2 fruit fly cellular contexts compared by ENCODE assay signal in genomic region chrX:12248836-12249235, dm6.
TF ChIP-seq lines count a peak whose summit lies in the region.

No protein-coding gene starts in this region.

TF ChIP-seq in whole organism, embryonic, 481 proteins besides CTCF, POLR2A, EP300 and RAD21 (continued from another document and continues in another):
- TF ChIP-seq Mad (GFP tag; optimal IDR thresholded peaks at IDR 0.05; lab: Kevin White, UChicago) (no peak), salm (tag; optimal IDR thresholded peaks at IDR 0.05; lab: Kevin White, UChicago) (no peak), pan (optimal IDR thresholded peaks at IDR 0.05; lab: Kevin White, UChicago) (no peak), pan (GFP tag; optimal IDR thresholded peaks at IDR 0.05 in 1 of 2, IDR thresholded peaks at IDR 0.05 in 1 of 2) (peak in 1 of 2 experiments; percentile 35), Drgx (GFP tag; IDR thresholded peaks at IDR 0.05; lab: Robert Waterston, UW) (no peak), Mes4 (GFP tag; optimal IDR thresholded peaks at IDR 0.05; lab: Kevin White, UChicago) (peak; percentile 35), Hr51 (GFP tag; optimal IDR thresholded peaks at IDR 0.05; lab: Kevin White, UChicago) (peak in 1 of 2 experiments; percentile 44), CG14710 (tag; optimal IDR thresholded peaks at IDR 0.05; lab: Kevin White, UChicago) (peak; percentile 48), ci (GFP tag; IDR thresholded peaks at IDR 0.05; lab: Robert Waterston, UW) (peak; percentile 55; the same call in 1 of the 3 replicates), CG12071 (GFP tag; optimal IDR thresholded peaks at IDR 0.05; lab: Kevin White, UChicago) (peak; percentile 16), gcm (GFP tag; optimal IDR thresholded peaks at IDR 0.05; lab: Kevin White, UChicago) (peak; percentile 32), Oli (tag; optimal IDR thresholded peaks at IDR 0.05; lab: Kevin White, UChicago) (peak; percentile 55), CG2712 (tag; optimal IDR thresholded peaks at IDR 0.05; lab: Kevin White, UChicago) (peak; percentile 68), GATAe (GFP tag; conservative IDR thresholded peaks at IDR 0.05; lab: Robert Waterston, UW) (no peak), lilli (GFP tag; optimal IDR thresholded peaks at IDR 0.05; lab: Kevin White, UChicago) (peak; percentile 18), CG13624 (GFP tag; optimal IDR thresholded peaks at IDR 0.05; lab: Kevin White, UChicago) (no peak), CG13424 (tag; optimal IDR thresholded peaks at IDR 0.05; lab: Kevin White, UChicago) (peak; percentile 49), HLH54F (GFP tag; optimal IDR thresholded peaks at IDR 0.05; lab: Kevin White, UChicago) (no peak), CG6854 (GFP tag; optimal IDR thresholded peaks at IDR 0.05; lab: Kevin White, UChicago) (no peak), CG15601 (tag; optimal IDR thresholded peaks at IDR 0.05; lab: Kevin White, UChicago) (peak; percentile 32), amos (GFP tag; IDR thresholded peaks at IDR 0.05; lab: Robert Waterston, UW; ENCODE audit: partially characterized antibody) (no peak), CG11247 (GFP tag; IDR thresholded peaks at IDR 0.05; lab: Robert Waterston, UW) (no peak), CG1603 (tag; optimal IDR thresholded peaks at IDR 0.05; lab: Kevin White, UChicago) (peak; percentile 71), CG17385 (GFP tag; optimal IDR thresholded peaks at IDR 0.05; lab: Kevin White, UChicago) (peak; percentile 30), CG15696 (tag; optimal IDR thresholded peaks at IDR 0.05; lab: Kevin White, UChicago) (peak; percentile 40), lab (GFP tag; optimal IDR thresholded peaks at IDR 0.05; lab: Kevin White, UChicago) (peak; percentile 42), Med (GFP tag; lab: Kevin White, UChicago) (peak; percentile 70), CG10431 (GFP tag; optimal IDR thresholded peaks at IDR 0.05; lab: Kevin White, UChicago) (no peak), zfh1 (GFP tag; IDR thresholded peaks at IDR 0.05; lab: Robert Waterston, UW) (no peak), CG5953 (GFP tag; IDR thresholded peaks at IDR 0.05; lab: Robert Waterston, UW) (no peak), zen (tag; optimal IDR thresholded peaks at IDR 0.05; lab: Kevin White, UChicago) (peak; percentile 44), CG9609 (GFP tag; optimal IDR thresholded peaks at IDR 0.05; lab: Kevin White, UChicago) (peak; percentile 11), wor (GFP tag; IDR thresholded peaks at IDR 0.05; lab: Robert Waterston, UW) (no peak), kay (GFP tag; optimal IDR thresholded peaks at IDR 0.05; lab: Kevin White, UChicago) (no peak), CG8924 (tag; optimal IDR thresholded peaks at IDR 0.05; lab: Kevin White, UChicago) (peak; percentile 49), nau (GFP tag; optimal IDR thresholded peaks at IDR 0.05; lab: Kevin White, UChicago) (no peak), unpg (GFP tag; optimal IDR thresholded peaks at IDR 0.05; lab: Kevin White, UChicago) (peak; percentile 53), ttk (GFP tag; IDR thresholded peaks at IDR 0.05; lab: Robert Waterston, UW) (no peak), CG3163 (GFP tag; optimal IDR thresholded peaks at IDR 0.05; lab: Kevin White, UChicago) (no peak), CG11085 (GFP tag; IDR thresholded peaks at IDR 0.05; lab: Robert Waterston, UW) (no peak), CG17359 (tag; optimal IDR thresholded peaks at IDR 0.05; lab: Kevin White, UChicago) (peak; percentile 31), psq (GFP tag; optimal IDR thresholded peaks at IDR 0.05; lab: Kevin White, UChicago) (no peak), CG2199 (GFP tag; IDR thresholded peaks at IDR 0.05; lab: Robert Waterston, UW) (no peak), CG8388 (GFP tag; optimal IDR thresholded peaks at IDR 0.05; lab: Kevin White, UChicago) (peak; percentile 29), toy (GFP tag; IDR thresholded peaks at IDR 0.05; lab: Robert Waterston, UW) (no peak), E2f1 (GFP tag; IDR thresholded peaks at IDR 0.05; lab: Robert Waterston, UW) (no peak), CG12391 (tag; optimal IDR thresholded peaks at IDR 0.05; lab: Kevin White, UChicago) (peak; percentile 60), Scr (GFP tag; IDR thresholded peaks at IDR 0.05; lab: Robert Waterston, UW; ENCODE audit: partially characterized antibody) (peak; percentile 22; the same call in 1 of the 2 replicates), Sin3A (optimal IDR thresholded peaks at IDR 0.05; lab: Kevin White, UChicago) (no peak), CG4360 (GFP tag; IDR thresholded peaks at IDR 0.05; lab: Robert Waterston, UW) (no peak), twi (tag; optimal IDR thresholded peaks at IDR 0.05; lab: Kevin White, UChicago) (peak; percentile 13), ewg (GFP tag; optimal IDR thresholded peaks at IDR 0.05; lab: Kevin White, UChicago) (peak; percentile 3), dmrt99B (tag; optimal IDR thresholded peaks at IDR 0.05; lab: Kevin White, UChicago) (peak; percentile 57), Hr3 (GFP tag; optimal IDR thresholded peaks at IDR 0.05; lab: Kevin White, UChicago) (peak; percentile 13), Gug (GFP tag; IDR thresholded peaks at IDR 0.05; lab: Robert Waterston, UW) (no peak), slbo (GFP tag; IDR thresholded peaks at IDR 0.05; lab: Robert Waterston, UW) (0 out of 2 replicates have a peak, but pooled peaks have one; percentile 11), CG15011 (GFP tag; optimal IDR thresholded peaks at IDR 0.05; lab: Kevin White, UChicago) (no peak), E2f2 (GFP tag; IDR thresholded peaks at IDR 0.05; lab: Robert Waterston, UW) (no peak), HLH3B (GFP tag; IDR thresholded peaks at IDR 0.05; lab: Robert Waterston, UW) (0 out of 2 replicates have a peak, but pooled peaks have one; percentile 31), crol (GFP tag; IDR thresholded peaks at IDR 0.05; lab: Robert Waterston, UW) (no peak), CG31441 (GFP tag; IDR thresholded peaks at IDR 0.05; lab: Robert Waterston, UW) (peak; percentile 56), chinmo (GFP tag; IDR thresholded peaks at IDR 0.05; lab: Robert Waterston, UW; ENCODE audit: partially characterized antibody) (no peak), CG4424 (GFP tag; optimal IDR thresholded peaks at IDR 0.05; lab: Kevin White, UChicago) (peak; percentile 37), Ets97D (GFP tag; optimal IDR thresholded peaks at IDR 0.05; lab: Kevin White, UChicago) (no peak), CG32772 (GFP tag; IDR thresholded peaks at IDR 0.05; lab: Robert Waterston, UW) (no peak), dpn (GFP tag; optimal IDR thresholded peaks at IDR 0.05; lab: Kevin White, UChicago) (peak in 1 of 2 experiments; percentile 18), CG12236 (GFP tag; optimal IDR thresholded peaks at IDR 0.05; lab: Kevin White, UChicago) (no peak)

TF ChIP-seq in whole organism, prepupa, 60 proteins besides CTCF, POLR2A, EP300 and RAD21 (continued from another document):
- TF ChIP-seq acj6 (GFP tag; optimal IDR thresholded peaks at IDR 0.05; lab: Kevin White, UChicago): peak; percentile 17
- no peak for TF ChIP-seq eg (GFP tag; IDR thresholded peaks at IDR 0.05; lab: Robert Waterston, UW)
- peak; percentile 0 for TF ChIP-seq vri (GFP tag; optimal IDR thresholded peaks at IDR 0.05; lab: Kevin White, UChicago)
- TF ChIP-seq CG32006 (GFP tag; optimal IDR thresholded peaks at IDR 0.05; lab: Kevin White, UChicago): no peak
- no peak for TF ChIP-seq fd85E (GFP tag; optimal IDR thresholded peaks at IDR 0.05; lab: Kevin White, UChicago)
- TF ChIP-seq fd59A (GFP tag; optimal IDR thresholded peaks at IDR 0.05; lab: Kevin White, UChicago): no peak
- no peak for TF ChIP-seq CG11294 (GFP tag; IDR thresholded peaks at IDR 0.05; lab: Robert Waterston, UW)
- TF ChIP-seq salr (GFP tag; optimal IDR thresholded peaks at IDR 0.05; lab: Kevin White, UChicago): no peak
- TF ChIP-seq CG16779 (tag; optimal IDR thresholded peaks at IDR 0.05; lab: Kevin White, UChicago): no peak
- no peak for TF ChIP-seq Gug (GFP tag; IDR thresholded peaks at IDR 0.05; lab: Robert Waterston, UW)
- no peak for TF ChIP-seq CG8119 (GFP tag; IDR thresholded peaks at IDR 0.05; lab: Robert Waterston, UW)
- TF ChIP-seq CG4318 (GFP tag; optimal IDR thresholded peaks at IDR 0.05; lab: Kevin White, UChicago): no peak
- TF ChIP-seq Sox102F (GFP tag; optimal IDR thresholded peaks at IDR 0.05; lab: Kevin White, UChicago): peak; percentile 12
- TF ChIP-seq CG34406 (GFP tag; optimal IDR thresholded peaks at IDR 0.05; lab: Kevin White, UChicago): no peak
- no peak for TF ChIP-seq Ets96B (tag; optimal IDR thresholded peaks at IDR 0.05; lab: Kevin White, UChicago)
- TF ChIP-seq CG31627 (GFP tag; optimal IDR thresholded peaks at IDR 0.05; lab: Kevin White, UChicago): peak; percentile 19
- no peak for TF ChIP-seq OdsH (GFP tag; optimal IDR thresholded peaks at IDR 0.05; lab: Kevin White, UChicago)
- no peak for TF ChIP-seq net (GFP tag; optimal IDR thresholded peaks at IDR 0.05; lab: Kevin White, UChicago)
- no peak for TF ChIP-seq Ets21C (GFP tag; optimal IDR thresholded peaks at IDR 0.05; lab: Kevin White, UChicago)
- TF ChIP-seq Hr39 (GFP tag; optimal IDR thresholded peaks at IDR 0.05; lab: Kevin White, UChicago): peak; percentile 30
- TF ChIP-seq CG11902 (GFP tag; optimal IDR thresholded peaks at IDR 0.05; lab: Kevin White, UChicago): no peak
- peak; percentile 38 for TF ChIP-seq Met (GFP tag; optimal IDR thresholded peaks at IDR 0.05; lab: Kevin White, UChicago)
- TF ChIP-seq CG9139 (GFP tag; optimal IDR thresholded peaks at IDR 0.05; lab: Kevin White, UChicago): no peak
- TF ChIP-seq dac (GFP tag; optimal IDR thresholded peaks at IDR 0.05; lab: Kevin White, UChicago): no peak
- TF ChIP-seq CG15336 (GFP tag; IDR thresholded peaks at IDR 0.05; lab: Robert Waterston, UW): no peak
- peak; percentile 66 for TF ChIP-seq Eip78C (GFP tag; lab: Kevin White, UChicago)
- TF ChIP-seq Sox15 (GFP tag; optimal IDR thresholded peaks at IDR 0.05; lab: Kevin White, UChicago): no peak
- peak; percentile 20 for TF ChIP-seq lz (GFP tag; optimal IDR thresholded peaks at IDR 0.05; lab: Kevin White, UChicago)
- TF ChIP-seq spab (GFP tag; optimal IDR thresholded peaks at IDR 0.05; lab: Kevin White, UChicago): no peak
